Worm (Caenorhabditis elegans) whole organism, L3 larva: ENCODE results near the gene F53F1.3.

ENCODE experiments used
- egl-27 ChIP-seq: sonication (generic microtip); optimal IDR thresholded peaks from 4 replicates; lab custom pipeline; 2017; ENCODE audit warnings: missing biosample characterization, missing genetic modification reagents, missing genetic modification characterization
- elt-3 ChIP-seq, 3 experiments: fragments of 150-350 bp in 1 of 3; sonication (generic microtip) in 2 of 3; optimal IDR thresholded peaks; 2 replicates in 2 of 3; 4 replicates in 1 of 3; lab custom pipeline; 2014 to 2017; ENCODE audit warnings: missing biosample characterization in 3 of 3, missing genetic modification characterization in 3 of 3
- jun-1 ChIP-seq: fragments of 150-350 bp; optimal IDR thresholded peaks from 2 replicates; lab custom pipeline; 2014; ENCODE audit warnings: missing biosample characterization, missing genetic modification reagents, missing genetic modification characterization
- nhr-28 ChIP-seq: fragments of 150-350 bp; optimal IDR thresholded peaks from 2 replicates; lab custom pipeline; 2014; ENCODE audit warnings: missing biosample characterization, missing genetic modification characterization
- nhr-76 ChIP-seq: fragments of 150-350 bp; sonication (generic microtip); optimal IDR thresholded peaks from 5 replicates; lab custom pipeline; 2014; ENCODE audit warnings: missing biosample characterization, missing genetic modification characterization
- pqm-1 ChIP-seq: fragments of 150-350 bp; optimal IDR thresholded peaks from 2 replicates; lab custom pipeline; 2017; ENCODE audit warnings: missing biosample characterization, missing genetic modification characterization, inconsistent platforms
- snpc-4 ChIP-seq: fragments of 150-350 bp; optimal IDR thresholded peaks from 2 replicates; lab custom pipeline; 2014; ENCODE audit warnings: missing biosample characterization, missing genetic modification characterization

ce11 chrV:13372821-13373220 lies 35.2 kb upstream of the F53F1.3 start:
- TF ChIP-seq nhr-76 (tag; lab: Kevin White, UChicago) = no peak
- TF ChIP-seq jun-1 (tag; lab: Kevin White, UChicago) = no peak
- TF ChIP-seq pqm-1 = peak; percentile 66
- no peak for TF ChIP-seq egl-27
- no peak for TF ChIP-seq elt-3 (tag; optimal IDR thresholded peaks at IDR 0.05; lab: Kevin White, UChicago)
- TF ChIP-seq snpc-4 (tag; lab: Kevin White, UChicago) = no peak
- no peak for TF ChIP-seq nhr-28
